Fruit fly (Drosophila melanogaster): Measurements from ENCODE around the gene CG4907.

The CG4907 gene

dm6 chr3R:22727857-22728256 lies 17.3 kb upstream of the CG4907 start (continued):
- TF ChIP-seq bcd (GFP tag; optimal IDR thresholded peaks at IDR 0.05) = no peak
- no peak for TF ChIP-seq CG8359 (GFP tag; optimal IDR thresholded peaks at IDR 0.05; ENCODE audit: borderline replicate concordance)
- no peak for TF ChIP-seq CG15479 (GFP tag; optimal IDR thresholded peaks at IDR 0.05)
- no peak for TF ChIP-seq gsb-n (tag; optimal IDR thresholded peaks at IDR 0.05)
- no peak for TF ChIP-seq CG12659 (GFP tag; optimal IDR thresholded peaks at IDR 0.05)
- no peak for TF ChIP-seq H15 (GFP tag; IDR thresholded peaks at IDR 0.05)
- TF ChIP-seq ase (GFP tag; IDR thresholded peaks at IDR 0.05) = peak; percentile 41; the same call in 1 of the 3 replicates
- no peak for TF ChIP-seq corto (GFP tag; optimal IDR thresholded peaks at IDR 0.05)
- no peak for TF ChIP-seq Stat92E (GFP tag; optimal IDR thresholded peaks at IDR 0.05)
- no peak for TF ChIP-seq CG6175 (GFP tag; IDR thresholded peaks at IDR 0.05)
- no peak for TF ChIP-seq CG11504 (tag; optimal IDR thresholded peaks at IDR 0.05)
- peak; percentile 84 for TF ChIP-seq Ets65A (GFP tag)
- no peak for TF ChIP-seq stwl (tag; optimal IDR thresholded peaks at IDR 0.05)
- no peak for TF ChIP-seq CG4328 (GFP tag; optimal IDR thresholded peaks at IDR 0.05)
- 0 out of 2 replicates have a peak, but pooled peaks have one; percentile 7 for TF ChIP-seq CG32772 (GFP tag; IDR thresholded peaks at IDR 0.05)
- no peak for TF ChIP-seq CG33213 (GFP tag; optimal IDR thresholded peaks at IDR 0.05)
- TF ChIP-seq otp (GFP tag; IDR thresholded peaks at IDR 0.05) = no peak
- TF ChIP-seq wdn (GFP tag; IDR thresholded peaks at IDR 0.05) = no peak
- no peak for TF ChIP-seq CG6272 (GFP tag; IDR thresholded peaks at IDR 0.05)
- TF ChIP-seq CG4617 (GFP tag; optimal IDR thresholded peaks at IDR 0.05; ENCODE audit: borderline replicate concordance) = no peak
- TF ChIP-seq rib (GFP tag; IDR thresholded peaks at IDR 0.05) = no peak
- TF ChIP-seq lmd (GFP tag; IDR thresholded peaks at IDR 0.05) = peak; percentile 37
- no peak for TF ChIP-seq CG17802 (tag; optimal IDR thresholded peaks at IDR 0.05)
- TF ChIP-seq prd (optimal IDR thresholded peaks at IDR 0.05) = no peak
- TF ChIP-seq prd (GFP tag; IDR thresholded peaks at IDR 0.05) = peak; percentile 32; the same call in 1 of the 3 replicates
- no peak for TF ChIP-seq Atf6 (GFP tag; IDR thresholded peaks at IDR 0.05)
- no peak for TF ChIP-seq D19B (GFP tag; optimal IDR thresholded peaks at IDR 0.05)
- no peak for TF ChIP-seq Ada2b (GFP tag; IDR thresholded peaks at IDR 0.05)
- TF ChIP-seq Sry-β (GFP tag; optimal IDR thresholded peaks at IDR 0.05) = no peak
- peak; percentile 30 for TF ChIP-seq CG1603 (tag; optimal IDR thresholded peaks at IDR 0.05)
- TF ChIP-seq ato (GFP tag; IDR thresholded peaks at IDR 0.05; ENCODE audit: partially characterized antibody) = no peak
- no peak for TF ChIP-seq nerfin-2 (GFP tag; IDR thresholded peaks at IDR 0.05; ENCODE audit: partially characterized antibody)
- no peak for TF ChIP-seq CG1529 (GFP tag; optimal IDR thresholded peaks at IDR 0.05)
- no peak for TF ChIP-seq CG33557 (GFP tag; optimal IDR thresholded peaks at IDR 0.05)
- no peak for TF ChIP-seq ewg (GFP tag; optimal IDR thresholded peaks at IDR 0.05)
- no peak for TF ChIP-seq CoRest (tag; optimal IDR thresholded peaks at IDR 0.05)
- TF ChIP-seq ab (GFP tag; optimal IDR thresholded peaks at IDR 0.05) = no peak
- TF ChIP-seq MBD-R2 (GFP tag; IDR thresholded peaks at IDR 0.05) = no peak
- no peak for TF ChIP-seq wek (GFP tag; optimal IDR thresholded peaks at IDR 0.05)
- no peak for TF ChIP-seq pum (GFP tag; optimal IDR thresholded peaks at IDR 0.05)
- TF ChIP-seq p53 (GFP tag; optimal IDR thresholded peaks at IDR 0.05) = no peak
- no peak for TF ChIP-seq MTF-1 (GFP tag; optimal IDR thresholded peaks at IDR 0.05; ENCODE audit: borderline replicate concordance)
- peak; percentile 3 for TF ChIP-seq Hmr (GFP tag; optimal IDR thresholded peaks at IDR 0.05)
- no peak for TF ChIP-seq CG32532 (GFP tag; IDR thresholded peaks at IDR 0.05)
- TF ChIP-seq Ravus (GFP tag; IDR thresholded peaks at IDR 0.05) = no peak
- no peak for TF ChIP-seq CG9215 (GFP tag; IDR thresholded peaks at IDR 0.05)
- no peak for TF ChIP-seq her (GFP tag; optimal IDR thresholded peaks at IDR 0.05)
- no peak for TF ChIP-seq CG14860 (GFP tag; IDR thresholded peaks at IDR 0.05; ENCODE audit: partially characterized antibody)
- no peak for TF ChIP-seq D (optimal IDR thresholded peaks at IDR 0.05)
- no peak for TF ChIP-seq D (GFP tag; optimal IDR thresholded peaks at IDR 0.05)
- peak; percentile 53 for TF ChIP-seq Rfx (GFP tag; IDR thresholded peaks at IDR 0.05)
- no peak for TF ChIP-seq HmgD (GFP tag; optimal IDR thresholded peaks at IDR 0.05)

Data from whole organism, embryonic.